Fruit fly (Drosophila melanogaster) whole organism, embryonic: Measurements from ENCODE around the gene CG18563.
A peak's percentile ranks its signal among the peaks of the same experiment; 100 is the strongest.

Experiments used
- Blimp-1 ChIP-seq: fragments of 200-800 bp; sonication (Bioruptor generic); optimal IDR thresholded peaks from 3 replicates; lab custom pipeline; 2018; ENCODE audit warnings: missing biosample characterization, missing genetic modification characterization, mild to moderate bottlenecking, moderate library complexity, missing genetic modification reagents
- CG10431 ChIP-seq: fragments of 200-800 bp; sonication (Bioruptor generic); optimal IDR thresholded peaks from 3 replicates; lab custom pipeline; 2018; ENCODE audit warnings: missing biosample characterization, mild to moderate bottlenecking, missing genetic modification characterization
- CG15601 ChIP-seq: fragments of 200-800 bp; sonication (Bioruptor generic); optimal IDR thresholded peaks from 3 replicates; lab custom pipeline; 2019; ENCODE audit warnings: missing biosample characterization, mild to moderate bottlenecking, missing genetic modification characterization, moderate library complexity
- CG17328 ChIP-seq: fragments of 200-800 bp; sonication (Bioruptor generic); IDR thresholded peaks from 2 replicates; pipeline ENCODE4 v1.3.6; 2022; ENCODE audit warnings: missing biosample characterization, missing genetic modification characterization
- CG18764 ChIP-seq: fragments of 200-800 bp; sonication (Bioruptor generic); optimal IDR thresholded peaks from 3 replicates; lab custom pipeline; 2016; ENCODE audit warnings: missing biosample characterization, missing genetic modification characterization
- CG2202 ChIP-seq: fragments of 200-800 bp; sonication (Bioruptor generic); optimal IDR thresholded peaks from 2 replicates; lab custom pipeline; 2018; ENCODE audit warnings: missing biosample characterization, mild to moderate bottlenecking, missing genetic modification characterization
- CG3163 ChIP-seq: fragments of 200-800 bp; sonication (Bioruptor generic); optimal IDR thresholded peaks from 3 replicates; lab custom pipeline; 2016; ENCODE audit warnings: missing biosample characterization, missing genetic modification characterization
- CG4328 ChIP-seq: fragments of 200-800 bp; sonication (Bioruptor generic); optimal IDR thresholded peaks from 3 replicates; lab custom pipeline; 2017; ENCODE audit warnings: missing biosample characterization, missing genetic modification reagents, missing genetic modification characterization
- CG6689 ChIP-seq: fragments of 200-800 bp; sonication (Bioruptor generic); IDR thresholded peaks from 2 replicates; pipeline ENCODE4 v1.3.6; 2022; ENCODE audit warnings: missing biosample characterization, missing genetic modification characterization
- CTCF ChIP-seq: fragments of 200-800 bp; sonication (Bioruptor generic); optimal IDR thresholded peaks from 2 replicates; lab custom pipeline; 2017; ENCODE audit warnings: missing biosample characterization, mild to moderate bottlenecking, missing genetic modification characterization, moderate library complexity
- Ets97D ChIP-seq: fragments of 200-800 bp; sonication (Bioruptor generic); optimal IDR thresholded peaks from 3 replicates; lab custom pipeline; 2016; ENCODE audit warnings: missing biosample characterization, missing genetic modification characterization
- Sry-δ ChIP-seq: fragments of 200-800 bp; sonication (Bioruptor generic); optimal IDR thresholded peaks from 2 replicates; lab custom pipeline; 2016; ENCODE audit warnings: missing biosample characterization, missing genetic modification characterization
- bigmax ChIP-seq: fragments of 200-800 bp; sonication (Bioruptor generic); optimal IDR thresholded peaks from 2 replicates; lab custom pipeline; 2018; ENCODE audit warnings: missing biosample characterization, mild to moderate bottlenecking, missing genetic modification characterization
- dmrt99B ChIP-seq: fragments of 200-800 bp; sonication (Bioruptor generic); optimal IDR thresholded peaks from 2 replicates; lab custom pipeline; 2018; ENCODE audit warnings: missing biosample characterization, mild to moderate bottlenecking, missing genetic modification characterization, moderate library complexity
- ewg ChIP-seq: fragments of 200-800 bp; sonication (Bioruptor generic); optimal IDR thresholded peaks from 3 replicates; lab custom pipeline; 2017; ENCODE audit warnings: mild to moderate bottlenecking, missing biosample characterization, missing genetic modification reagents, missing genetic modification characterization
- jing ChIP-seq: fragments of 200-800 bp; sonication (Bioruptor generic); optimal IDR thresholded peaks from 2 replicates; lab custom pipeline; 2018; ENCODE audit warnings: missing biosample characterization, mild to moderate bottlenecking, missing genetic modification characterization
- klu ChIP-seq: fragments of 200-800 bp; sonication (Bioruptor generic); IDR thresholded peaks from 2 replicates; pipeline ENCODE4 v1.3.6; 2022; ENCODE audit warnings: missing biosample characterization, missing genetic modification characterization
- maf-S ChIP-seq: fragments of 200-800 bp; sonication (Bioruptor generic); optimal IDR thresholded peaks from 2 replicates; lab custom pipeline; 2016; ENCODE audit warnings: missing biosample characterization, missing genetic modification characterization
- pan ChIP-seq, 4 experiments: fragments of >200 bp in 3 of 4; fragments of 200-800 bp in 1 of 4; sonication (Bioruptor generic) in 1 of 4; optimal IDR thresholded peaks in 3 of 4; IDR thresholded peaks in 1 of 4; 2 replicates each; pipeline versions ENCODE4 v1.3.6 to Lab custom; 2017 to 2022; ENCODE audit warnings: missing biosample characterization in 2 of 4, missing genetic modification characterization in 2 of 4, mixed read lengths in 1 of 4
- pum ChIP-seq: fragments of 200-800 bp; sonication (Bioruptor generic); optimal IDR thresholded peaks from 2 replicates; lab custom pipeline; 2016; ENCODE audit warnings: missing biosample characterization, missing genetic modification characterization
- ranshi ChIP-seq: fragments of 200-800 bp; sonication (Bioruptor generic); IDR thresholded peaks from 2 replicates; pipeline ENCODE4 v1.3.6; 2022; ENCODE audit warnings: missing biosample characterization, missing genetic modification characterization
- schlank ChIP-seq: fragments of 200-800 bp; sonication (Bioruptor generic); optimal IDR thresholded peaks from 2 replicates; lab custom pipeline; 2018; ENCODE audit warnings: missing biosample characterization, mild to moderate bottlenecking, missing genetic modification characterization
- sna ChIP-seq: fragments of 200-800 bp; sonication (Bioruptor generic); IDR thresholded peaks from 2 replicates; pipeline ENCODE4 v1.3.6; 2022; ENCODE audit warnings: missing biosample characterization, missing genetic modification characterization; ENCODE audit not compliant: partially characterized antibody
- tap ChIP-seq: fragments of 200-800 bp; optimal IDR thresholded peaks from 3 replicates; lab custom pipeline; 2019; ENCODE audit warnings: missing biosample characterization, mild to moderate bottlenecking, missing genetic modification characterization, moderate library complexity
- tup ChIP-seq: fragments of 200-800 bp; sonication (Bioruptor generic); optimal IDR thresholded peaks from 2 replicates; lab custom pipeline; 2016; ENCODE audit warnings: missing biosample characterization, mild to moderate bottlenecking, missing genetic modification characterization, moderate library complexity
- wdn ChIP-seq: fragments of 200-800 bp; sonication (Bioruptor generic); IDR thresholded peaks from 2 replicates; pipeline ENCODE4 v1.3.6; 2022; ENCODE audit warnings: missing biosample characterization, missing genetic modification characterization
- yki ChIP-seq: fragments of >200 bp; optimal IDR thresholded peaks from 3 replicates; lab custom pipeline; 2018

CG18563 gene

DNA sequence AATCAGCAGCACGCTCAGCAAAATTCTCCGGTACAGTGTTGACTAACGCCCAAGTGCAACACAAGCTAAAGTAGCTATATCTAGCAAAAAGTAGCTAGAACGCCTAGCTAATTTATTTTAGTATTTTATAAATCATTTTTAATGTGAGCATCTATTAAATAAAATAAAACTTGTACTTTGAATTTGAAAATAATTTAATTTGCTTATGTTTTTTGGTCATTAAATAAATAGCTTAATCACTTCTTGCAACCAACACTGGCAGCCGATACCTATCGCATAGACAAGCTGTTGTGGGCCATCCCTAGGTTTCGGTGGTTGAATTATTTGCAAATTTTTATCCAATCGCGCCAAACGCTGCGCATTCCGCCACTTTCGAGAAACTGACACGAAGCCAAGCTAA lies 47.5 kb downstream of the CG18563 start, which contains the start of the genes Polr2J and CG15141 (continued):
- TF ChIP-seq CG2202 (peak; percentile 65), Sry-δ (GFP tag; lab: Kevin White, UChicago) (peak; percentile 85), sna (GFP tag; lab: Robert Waterston, UW) (peak; percentile 84), CG4328 (GFP tag; lab: Kevin White, UChicago) (peak; percentile 70), Blimp-1 (peak; percentile 78), CG18764 (peak; percentile 78), dmrt99B (tag; lab: Kevin White, UChicago) (no peak), ranshi (GFP tag; lab: Robert Waterston, UW) (peak; percentile 86), CG6689 (peak; percentile 86), Ets97D (GFP tag; lab: Kevin White, UChicago) (peak; percentile 69), klu (GFP tag; lab: Robert Waterston, UW) (peak; percentile 88), maf-S (peak; percentile 61), CG10431 (GFP tag; lab: Kevin White, UChicago) (no peak), wdn (GFP tag; lab: Robert Waterston, UW) (peak; percentile 82), tup (GFP tag; lab: Kevin White, UChicago) (peak; percentile 57), schlank (tag; lab: Kevin White, UChicago) (peak; percentile 29), pan (optimal IDR thresholded peaks at IDR 0.05; lab: Kevin White, UChicago) (no peak), pan (GFP tag; optimal IDR thresholded peaks at IDR 0.05 in 1 of 2, IDR thresholded peaks at IDR 0.05 in 1 of 2) (peak in 1 of 2 experiments; percentile 84), jing (GFP tag; lab: Kevin White, UChicago) (peak; percentile 49), CG3163 (GFP tag; lab: Kevin White, UChicago) (peak; percentile 38), tap (tag; lab: Kevin White, UChicago) (no peak), ewg (GFP tag; lab: Kevin White, UChicago) (peak; percentile 82), CTCF (GFP tag; lab: Kevin White, UChicago) (no peak), pum (GFP tag; lab: Kevin White, UChicago) (peak; percentile 79), CG17328 (GFP tag; lab: Robert Waterston, UW) (peak; percentile 75), CG15601 (tag; lab: Kevin White, UChicago) (no peak), yki (no peak), bigmax (GFP tag; lab: Kevin White, UChicago) (no peak)
